Fruit fly (Drosophila melanogaster) whole organism, embryonic: ENCODE measurements around the gene eas.

Source experiments
- CG11085 ChIP-seq: fragments of 200-800 bp; sonication (Bioruptor generic); IDR thresholded peaks from 2 replicates; pipeline ENCODE4 v1.3.6; 2022; ENCODE audit warnings: missing biosample characterization, missing genetic modification characterization
- CG11398 ChIP-seq: fragments of 200-800 bp; sonication (Bioruptor generic); optimal IDR thresholded peaks from 2 replicates; lab custom pipeline; 2016; ENCODE audit warnings: missing biosample characterization, missing genetic modification characterization
- CG12659 ChIP-seq: fragments of 200-800 bp; sonication (Bioruptor generic); optimal IDR thresholded peaks from 3 replicates; lab custom pipeline; 2017; ENCODE audit warnings: mild to moderate bottlenecking, missing biosample characterization, missing genetic modification reagents, missing genetic modification characterization
- CG14014 ChIP-seq: fragments of 200-800 bp; sonication (Bioruptor generic); IDR thresholded peaks from 2 replicates; pipeline ENCODE4 v1.3.6; 2022; ENCODE audit warnings: missing biosample characterization, missing genetic modification characterization
- CG14667 ChIP-seq: fragments of 200-800 bp; sonication (Bioruptor generic); IDR thresholded peaks from 2 replicates; pipeline ENCODE4 v1.3.6; 2022; ENCODE audit warnings: missing biosample characterization, missing genetic modification characterization
- CG15011 ChIP-seq: fragments of 200-800 bp; sonication (Bioruptor generic); optimal IDR thresholded peaks from 3 replicates; lab custom pipeline; 2018; ENCODE audit warnings: missing biosample characterization, mild to moderate bottlenecking, missing genetic modification characterization
- CG15073 ChIP-seq: fragments of 200-800 bp; sonication (Bioruptor generic); optimal IDR thresholded peaks from 2 replicates; lab custom pipeline; 2016; ENCODE audit warnings: missing biosample characterization, missing genetic modification characterization
- CG1603 ChIP-seq: fragments of 200-800 bp; sonication (Bioruptor generic); optimal IDR thresholded peaks from 2 replicates; lab custom pipeline; 2019; ENCODE audit warnings: missing biosample characterization, mild to moderate bottlenecking, missing genetic modification characterization, moderate library complexity
- CG18764 ChIP-seq: fragments of 200-800 bp; sonication (Bioruptor generic); optimal IDR thresholded peaks from 3 replicates; lab custom pipeline; 2016; ENCODE audit warnings: missing biosample characterization, missing genetic modification characterization
- CG6689 ChIP-seq: fragments of 200-800 bp; sonication (Bioruptor generic); IDR thresholded peaks from 2 replicates; pipeline ENCODE4 v1.3.6; 2022; ENCODE audit warnings: missing biosample characterization, missing genetic modification characterization
- CG6854 ChIP-seq: fragments of 200-800 bp; sonication (Bioruptor generic); optimal IDR thresholded peaks from 3 replicates; lab custom pipeline; 2017; ENCODE audit warnings: missing biosample characterization, mild to moderate bottlenecking, missing genetic modification characterization
- CG9609 ChIP-seq: fragments of 200-800 bp; sonication (Bioruptor generic); optimal IDR thresholded peaks from 3 replicates; lab custom pipeline; 2016; ENCODE audit warnings: missing biosample characterization, missing genetic modification characterization
- CG9797 ChIP-seq: fragments of 200-800 bp; sonication (Bioruptor generic); optimal IDR thresholded peaks from 3 replicates; lab custom pipeline; 2018; ENCODE audit warnings: missing biosample characterization, mild to moderate bottlenecking, missing genetic modification characterization
- CG9932 ChIP-seq: fragments of 200-800 bp; sonication (Bioruptor generic); IDR thresholded peaks from 2 replicates; pipeline ENCODE4 v1.3.6; 2022; ENCODE audit warnings: missing biosample characterization, missing genetic modification characterization
- Dp ChIP-seq: fragments of 200-800 bp; sonication (Bioruptor generic); optimal IDR thresholded peaks from 2 replicates; lab custom pipeline; 2018; ENCODE audit warnings: missing biosample characterization, mild to moderate bottlenecking, missing genetic modification characterization, moderate library complexity
- E2f2 ChIP-seq: fragments of 200-800 bp; sonication (Bioruptor generic); IDR thresholded peaks from 2 replicates; pipeline ENCODE4 v1.3.6; 2022; ENCODE audit warnings: missing biosample characterization, missing genetic modification characterization
- Ets97D ChIP-seq: fragments of 200-800 bp; sonication (Bioruptor generic); optimal IDR thresholded peaks from 3 replicates; lab custom pipeline; 2016; ENCODE audit warnings: missing biosample characterization, missing genetic modification characterization
- Fer3 ChIP-seq: fragments of 200-800 bp; sonication (Bioruptor generic); optimal IDR thresholded peaks from 2 replicates; lab custom pipeline; 2018; ENCODE audit warnings: missing biosample characterization, mild to moderate bottlenecking, missing genetic modification characterization, moderate library complexity
- HHEX ChIP-seq: fragments of 200-800 bp; sonication (Bioruptor generic); optimal IDR thresholded peaks from 3 replicates; lab custom pipeline; 2017; ENCODE audit warnings: missing biosample characterization, mild to moderate bottlenecking, missing genetic modification characterization, missing genetic modification reagents
- HLH4C ChIP-seq: fragments of 200-800 bp; sonication (Bioruptor generic); IDR thresholded peaks from 3 replicates; pipeline ENCODE4 v1.3.6; 2022; ENCODE audit warnings: missing biosample characterization, missing genetic modification characterization; ENCODE audit not compliant: partially characterized antibody
- HmgD ChIP-seq: fragments of 200-800 bp; sonication (Bioruptor generic); optimal IDR thresholded peaks from 3 replicates; lab custom pipeline; 2016; ENCODE audit warnings: missing biosample characterization, missing genetic modification characterization
- HmgZ ChIP-seq: fragments of 200-800 bp; sonication (Bioruptor generic); optimal IDR thresholded peaks from 2 replicates; lab custom pipeline; 2018; ENCODE audit warnings: missing biosample characterization, mild to moderate bottlenecking, missing genetic modification characterization
- Meics ChIP-seq: fragments of 200-800 bp; sonication (Bioruptor generic); optimal IDR thresholded peaks from 2 replicates; lab custom pipeline; 2017; ENCODE audit warnings: missing biosample characterization, mild to moderate bottlenecking, missing genetic modification characterization
- Poxn ChIP-seq: fragments of 200-800 bp; sonication (Bioruptor generic); IDR thresholded peaks from 2 replicates; pipeline ENCODE4 v1.3.6; 2022; ENCODE audit warnings: missing biosample characterization, missing genetic modification characterization
- Sry-δ ChIP-seq: fragments of 200-800 bp; sonication (Bioruptor generic); optimal IDR thresholded peaks from 2 replicates; lab custom pipeline; 2016; ENCODE audit warnings: missing biosample characterization, missing genetic modification characterization
- abd-A ChIP-seq: fragments of 200-800 bp; sonication (Bioruptor generic); optimal IDR thresholded peaks from 3 replicates; lab custom pipeline; 2019; ENCODE audit warnings: missing biosample characterization, mild to moderate bottlenecking, missing genetic modification characterization, moderate library complexity
- ap ChIP-seq: fragments of 200-800 bp; sonication (Bioruptor generic); IDR thresholded peaks from 2 replicates; pipeline ENCODE4 v1.3.6; 2022; ENCODE audit warnings: missing biosample characterization, missing genetic modification characterization
- az2 ChIP-seq: fragments of 200-800 bp; sonication (Bioruptor generic); optimal IDR thresholded peaks from 3 replicates; lab custom pipeline; 2016; ENCODE audit warnings: missing biosample characterization, missing genetic modification characterization
- bbx ChIP-seq: fragments of 200-800 bp; sonication (Bioruptor generic); IDR thresholded peaks from 2 replicates; pipeline ENCODE4 v1.3.6; 2022; ENCODE audit warnings: missing biosample characterization, missing genetic modification characterization; ENCODE audit not compliant: partially characterized antibody
- dm ChIP-seq: fragments of 200-800 bp; sonication (Bioruptor generic); optimal IDR thresholded peaks from 3 replicates; lab custom pipeline; 2016; ENCODE audit warnings: missing biosample characterization, missing genetic modification characterization
- exex ChIP-seq: fragments of 200-800 bp; sonication (Bioruptor generic); optimal IDR thresholded peaks from 4 replicates; lab custom pipeline; 2018; ENCODE audit warnings: missing biosample characterization, mild to moderate bottlenecking, missing genetic modification characterization, moderate library complexity
- fd96Cb ChIP-seq: fragments of 200-800 bp; sonication (Bioruptor generic); optimal IDR thresholded peaks from 2 replicates; lab custom pipeline; 2018; ENCODE audit warnings: missing biosample characterization, mild to moderate bottlenecking, missing genetic modification characterization, moderate library complexity
- fu2 ChIP-seq: fragments of 200-800 bp; sonication (Bioruptor generic); optimal IDR thresholded peaks from 2 replicates; lab custom pipeline; 2016; ENCODE audit warnings: missing biosample characterization, missing genetic modification characterization
- gcm ChIP-seq: fragments of 200-800 bp; sonication (Bioruptor generic); optimal IDR thresholded peaks from 2 replicates; lab custom pipeline; 2019; ENCODE audit warnings: missing biosample characterization, mild to moderate bottlenecking, missing genetic modification characterization, moderate library complexity
- lilli ChIP-seq: fragments of 200-800 bp; sonication (Bioruptor generic); optimal IDR thresholded peaks from 3 replicates; lab custom pipeline; 2016; ENCODE audit warnings: missing biosample characterization, missing genetic modification characterization
- maf-S ChIP-seq: fragments of 200-800 bp; sonication (Bioruptor generic); optimal IDR thresholded peaks from 2 replicates; lab custom pipeline; 2016; ENCODE audit warnings: missing biosample characterization, missing genetic modification characterization
- nau ChIP-seq: fragments of 200-800 bp; sonication (Bioruptor generic); optimal IDR thresholded peaks from 3 replicates; lab custom pipeline; 2017; ENCODE audit warnings: missing biosample characterization, mild to moderate bottlenecking, missing genetic modification characterization, missing genetic modification reagents
- nmo ChIP-seq: fragments of 200-800 bp; sonication (Bioruptor generic); optimal IDR thresholded peaks from 2 replicates; lab custom pipeline; 2018; ENCODE audit warnings: missing biosample characterization, mild to moderate bottlenecking, missing genetic modification characterization, moderate library complexity
- nom ChIP-seq: fragments of 200-800 bp; sonication (Bioruptor generic); optimal IDR thresholded peaks from 2 replicates; lab custom pipeline; 2017; ENCODE audit warnings: missing biosample characterization, missing genetic modification characterization, mild to moderate bottlenecking, moderate library complexity, missing genetic modification reagents
- pfk ChIP-seq: fragments of 200-800 bp; sonication (Bioruptor generic); optimal IDR thresholded peaks from 2 replicates; lab custom pipeline; 2018; ENCODE audit warnings: missing biosample characterization, mild to moderate bottlenecking, missing genetic modification characterization, moderate library complexity
- prd ChIP-seq, 3 experiments: fragments of >200 bp in 2 of 3; fragments of 200-800 bp in 1 of 3; sonication (Bioruptor generic) in 1 of 3; optimal IDR thresholded peaks in 2 of 3; IDR thresholded peaks in 1 of 3; 2 replicates in 2 of 3; 3 replicates in 1 of 3; pipeline versions ENCODE4 v1.3.6 to Lab custom; 2017 to 2022; ENCODE audit warnings: missing biosample characterization in 1 of 3, missing genetic modification characterization in 1 of 3
- pros ChIP-seq: fragments of 200-800 bp; sonication (Bioruptor generic); optimal IDR thresholded peaks from 3 replicates; lab custom pipeline; 2019; ENCODE audit warnings: missing biosample characterization, mild to moderate bottlenecking, missing genetic modification characterization, moderate library complexity
- ranshi ChIP-seq: fragments of 200-800 bp; sonication (Bioruptor generic); IDR thresholded peaks from 2 replicates; pipeline ENCODE4 v1.3.6; 2022; ENCODE audit warnings: missing biosample characterization, missing genetic modification characterization
- seq ChIP-seq: fragments of 200-800 bp; sonication (Bioruptor generic); IDR thresholded peaks from 2 replicates; pipeline ENCODE4 v1.3.6; 2022; ENCODE audit warnings: missing biosample characterization, missing genetic modification characterization
- sr ChIP-seq: fragments of 200-800 bp; sonication (Bioruptor generic); IDR thresholded peaks from 3 replicates; pipeline ENCODE4 v1.3.6; 2022; ENCODE audit warnings: missing biosample characterization, missing genetic modification characterization
- stwl ChIP-seq: fragments of 200-800 bp; sonication (Bioruptor generic); optimal IDR thresholded peaks from 3 replicates; lab custom pipeline; 2018; ENCODE audit warnings: missing biosample characterization, mild to moderate bottlenecking, missing genetic modification characterization, moderate library complexity
- tll ChIP-seq, 2 experiments: fragments of 200-800 bp in 1 of 2; fragments of >200 bp in 1 of 2; sonication (Bioruptor generic) in 1 of 2; optimal IDR thresholded peaks; 2 replicates each; lab custom pipeline; 2017 to 2019; ENCODE audit warnings: missing biosample characterization in 2 of 2, missing genetic modification characterization in 2 of 2, mild to moderate bottlenecking in 1 of 2, moderate library complexity in 1 of 2
- ttk ChIP-seq: fragments of 200-800 bp; sonication (Bioruptor generic); IDR thresholded peaks from 2 replicates; pipeline ENCODE4 v2.1.2; 2022; ENCODE audit warnings: missing biosample characterization, missing genetic modification characterization
- tup ChIP-seq: fragments of 200-800 bp; sonication (Bioruptor generic); optimal IDR thresholded peaks from 2 replicates; lab custom pipeline; 2016; ENCODE audit warnings: missing biosample characterization, mild to moderate bottlenecking, missing genetic modification characterization, moderate library complexity

Gene eas

dm6 chrX:16331562-16332233, 53.6 kb downstream of the eas start (continued):
- TF ChIP-seq maf-S (GFP tag; lab: Kevin White, UChicago) (no peak), stwl (peak; percentile 15), ranshi (GFP tag; lab: Robert Waterston, UW) (no peak), Ets97D (GFP tag; lab: Kevin White, UChicago) (peak; percentile 19), CG1603 (peak; percentile 59), CG14014 (GFP tag; lab: Robert Waterston, UW) (no peak), CG11085 (GFP tag; lab: Robert Waterston, UW) (no peak), lilli (GFP tag; lab: Kevin White, UChicago) (no peak), Poxn (GFP tag; lab: Robert Waterston, UW) (no peak), Meics (GFP tag; lab: Kevin White, UChicago) (no peak), az2 (GFP tag; lab: Kevin White, UChicago) (no peak), CG15073 (GFP tag; lab: Kevin White, UChicago) (no peak), nau (no peak), dm (GFP tag; lab: Kevin White, UChicago) (no peak), nmo (GFP tag; lab: Kevin White, UChicago) (peak; percentile 11), pfk (GFP tag; lab: Kevin White, UChicago) (peak; percentile 95), tup (no peak), HmgZ (no peak), CG12659 (GFP tag; lab: Kevin White, UChicago) (peak; percentile 39), Dp (GFP tag; lab: Kevin White, UChicago) (peak; percentile 24), sr (GFP tag; lab: Robert Waterston, UW) (no peak), CG18764 (no peak), ap (GFP tag; lab: Robert Waterston, UW) (no peak), CG6854 (no peak), fu2 (GFP tag; lab: Kevin White, UChicago) (no peak), tll (GFP tag; optimal IDR thresholded peaks at IDR 0.05; lab: Kevin White, UChicago) (peak in 1 of 2 experiments; percentile 21), CG9932 (peak; percentile 69), CG6689 (no peak), bbx (GFP tag; lab: Robert Waterston, UW) (peak; percentile 87), fd96Cb (tag; lab: Kevin White, UChicago) (no peak), E2f2 (GFP tag; lab: Robert Waterston, UW) (peak; percentile 34), HLH4C (GFP tag; lab: Robert Waterston, UW) (peak; percentile 68), seq (GFP tag; lab: Robert Waterston, UW) (no peak), CG9797 (GFP tag; lab: Kevin White, UChicago) (peak; percentile 72), Sry-δ (GFP tag; lab: Kevin White, UChicago) (peak; percentile 89), pros (no peak), gcm (no peak)

- TF ChIP-seq abd-A (tag; lab: Kevin White, UChicago): peak; percentile 93
- no peak for TF ChIP-seq prd (optimal IDR thresholded peaks at IDR 0.05; lab: Kevin White, UChicago)
- peak; percentile 94 for TF ChIP-seq prd (GFP tag; IDR thresholded peaks at IDR 0.05; lab: Robert Waterston, UW)
- peak; percentile 96 for TF ChIP-seq Fer3 (tag; lab: Kevin White, UChicago)
- peak; percentile 85 for TF ChIP-seq CG14667 (GFP tag; lab: Robert Waterston, UW)
- peak; percentile 94 for TF ChIP-seq CG11398 (GFP tag; lab: Kevin White, UChicago)
- peak; percentile 90 for TF ChIP-seq ttk
- peak; percentile 93 for TF ChIP-seq CG9609 (GFP tag; lab: Kevin White, UChicago)
- TF ChIP-seq seq (GFP tag; lab: Robert Waterston, UW): peak; percentile 93
- TF ChIP-seq HHEX (GFP tag; lab: Kevin White, UChicago): peak; percentile 96
- TF ChIP-seq HmgD: peak; percentile 88
- TF ChIP-seq CG15011 (GFP tag; lab: Kevin White, UChicago): peak; percentile 95
- peak; percentile 91 for TF ChIP-seq nom (GFP tag; lab: Kevin White, UChicago)
- peak; percentile 89 for TF ChIP-seq exex
These were observed 54.6 kb downstream of the eas start for dm6 chrX:16332615-16333288.
